Worm (Caenorhabditis elegans) whole organism, L3 larva: ENCODE results near the gene fard-1.

Source experiments
- ama-1 ChIP-seq: fragments of 150-350 bp; optimal IDR thresholded peaks from 2 replicates; lab custom pipeline; 2018
- pha-4 ChIP-seq: fragments of 150-350 bp; optimal IDR thresholded peaks from 2 replicates; lab custom pipeline; 2014; ENCODE audit warnings: missing biosample characterization, missing genetic modification reagents, missing genetic modification characterization

ce11 chrX:2928089-2928488 is 5.1 kb upstream of the fard-1 start:
- TF ChIP-seq pha-4 (tag; lab: Kevin White, UChicago) (no peak), ama-1 (lab: Kevin White, UChicago) (no peak)
